Fruit fly (Drosophila melanogaster): ENCODE data around the gene rept.

Gene rept

DNA sequence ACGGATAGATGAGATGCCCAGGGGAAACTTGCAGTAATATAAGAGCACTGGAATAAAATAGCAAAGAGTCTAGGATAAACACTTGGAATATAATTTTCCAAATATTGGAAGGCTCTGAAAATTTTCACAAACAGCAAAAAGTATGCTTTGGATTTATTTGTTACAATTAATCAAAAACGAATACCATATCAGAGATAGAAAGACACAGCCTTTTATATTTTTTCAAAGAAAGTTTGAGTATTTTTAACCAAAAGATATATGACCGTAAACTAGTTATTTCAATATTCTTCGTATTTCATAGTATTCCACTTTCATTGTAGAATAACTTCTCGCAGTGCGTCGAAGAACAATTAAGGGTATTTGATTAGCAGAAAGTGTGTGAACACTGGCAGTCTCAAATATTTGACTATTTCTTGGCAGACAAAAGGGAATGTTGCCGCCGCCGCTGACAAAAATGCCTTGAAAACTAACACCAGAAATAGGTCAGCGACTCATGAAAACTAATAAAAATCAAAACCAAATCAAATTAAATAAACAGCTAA is 26.2 kb upstream of the rept start (continued):
- TF ChIP-seq CG31441 (GFP tag; IDR thresholded peaks at IDR 0.05), result 0 out of 2 replicates have a peak, but pooled peaks have one; percentile 31
- peak; percentile 51 for TF ChIP-seq gem (tag; optimal IDR thresholded peaks at IDR 0.05)
- peak; percentile 53; the same call in 2 of the 3 replicates for TF ChIP-seq CG17361 (GFP tag; IDR thresholded peaks at IDR 0.05)
- TF ChIP-seq CG6175 (GFP tag; IDR thresholded peaks at IDR 0.05), result no peak
- peak; percentile 15 for TF ChIP-seq CG8359 (GFP tag; optimal IDR thresholded peaks at IDR 0.05; ENCODE audit: borderline replicate concordance)
- TF ChIP-seq Optix (GFP tag; IDR thresholded peaks at IDR 0.05), result no peak
- TF ChIP-seq CG8388 (GFP tag; optimal IDR thresholded peaks at IDR 0.05), result peak; percentile 23
- peak; percentile 22 for TF ChIP-seq CG2678 (tag; optimal IDR thresholded peaks at IDR 0.05)
- no peak for TF ChIP-seq CTCF (GFP tag; optimal IDR thresholded peaks at IDR 0.05)
- TF ChIP-seq pb (GFP tag; optimal IDR thresholded peaks at IDR 0.05), result no peak
- TF ChIP-seq eve (GFP tag; optimal IDR thresholded peaks at IDR 0.05), result peak in 1 of 2 experiments; percentile 14
- no peak for TF ChIP-seq CG1024 (GFP tag; IDR thresholded peaks at IDR 0.05)
- TF ChIP-seq z (GFP tag; IDR thresholded peaks at IDR 0.05), result no peak
- peak; percentile 22 for TF ChIP-seq Sox102F (GFP tag; optimal IDR thresholded peaks at IDR 0.05)
- no peak for TF ChIP-seq CG18011 (GFP tag; optimal IDR thresholded peaks at IDR 0.05)

DNA sequence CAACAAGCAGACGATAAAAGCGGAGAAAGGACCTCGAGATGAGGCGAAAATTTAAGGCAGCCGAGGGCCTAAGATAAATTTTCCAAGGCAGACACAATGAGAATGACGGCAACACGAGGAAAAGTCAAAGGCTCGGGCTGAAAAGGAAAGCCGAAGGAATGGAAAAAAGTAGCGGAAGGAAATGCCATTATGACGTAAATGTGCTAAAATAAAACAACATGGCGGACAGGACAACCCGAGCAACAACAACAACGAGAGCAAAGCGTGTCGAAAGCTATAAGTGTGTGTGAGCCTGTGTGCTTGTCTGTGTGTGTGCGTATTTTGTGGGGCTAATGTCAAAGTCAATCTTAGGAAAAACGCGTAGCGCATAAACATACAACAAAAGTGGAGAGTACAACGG is 25.6 kb upstream of the rept start:
- no peak for TF ChIP-seq H15 (GFP tag; IDR thresholded peaks at IDR 0.05)
- TF ChIP-seq NfI (GFP tag; optimal IDR thresholded peaks at IDR 0.05), result no peak
- TF ChIP-seq disco-r (GFP tag; optimal IDR thresholded peaks at IDR 0.05), result no peak
- TF ChIP-seq CG4360 (GFP tag; IDR thresholded peaks at IDR 0.05), result peak; percentile 60; the same call in 1 of the 2 replicates
- TF ChIP-seq CG2120 (GFP tag; optimal IDR thresholded peaks at IDR 0.05), result no peak
- no peak for TF ChIP-seq CG3995 (GFP tag; optimal IDR thresholded peaks at IDR 0.05)
- no peak for TF ChIP-seq Sry-δ (GFP tag; optimal IDR thresholded peaks at IDR 0.05)
- no peak for TF ChIP-seq lmd (GFP tag; IDR thresholded peaks at IDR 0.05)
- TF ChIP-seq CG2116 (GFP tag; optimal IDR thresholded peaks at IDR 0.05), result no peak
- no peak for TF ChIP-seq ash1 (GFP tag; optimal IDR thresholded peaks at IDR 0.05)
- TF ChIP-seq Optix (GFP tag; IDR thresholded peaks at IDR 0.05), result no peak
- no peak for TF ChIP-seq CG8478 (optimal IDR thresholded peaks at IDR 0.05)
- peak; percentile 26 for TF ChIP-seq mirr (GFP tag; optimal IDR thresholded peaks at IDR 0.05)
- TF ChIP-seq Doc2 (GFP tag; IDR thresholded peaks at IDR 0.05), result no peak
- peak; percentile 96 for TF ChIP-seq abd-A (tag; optimal IDR thresholded peaks at IDR 0.05)
- peak; percentile 62 for TF ChIP-seq Deaf1 (tag; optimal IDR thresholded peaks at IDR 0.05)
- TF ChIP-seq CG7745 (tag; optimal IDR thresholded peaks at IDR 0.05), result no peak
- no peak for TF ChIP-seq sug (tag; optimal IDR thresholded peaks at IDR 0.05)
- TF ChIP-seq lab (GFP tag; optimal IDR thresholded peaks at IDR 0.05), result no peak
- TF ChIP-seq Camta (GFP tag; optimal IDR thresholded peaks at IDR 0.05), result no peak
- peak; percentile 34 for TF ChIP-seq phol (tag; optimal IDR thresholded peaks at IDR 0.05)
- no peak for TF ChIP-seq CG15601 (tag; optimal IDR thresholded peaks at IDR 0.05)
- 0 out of 2 replicates have a peak, but pooled peaks have one; percentile 11 for TF ChIP-seq rib (GFP tag; IDR thresholded peaks at IDR 0.05)
- no peak for TF ChIP-seq CG11456 (GFP tag; IDR thresholded peaks at IDR 0.05)
- TF ChIP-seq vvl (GFP tag; IDR thresholded peaks at IDR 0.05), result no peak
- TF ChIP-seq zen (tag; optimal IDR thresholded peaks at IDR 0.05), result no peak
- no peak for TF ChIP-seq br (optimal IDR thresholded peaks at IDR 0.05)
- TF ChIP-seq Rx (GFP tag; IDR thresholded peaks at IDR 0.05), result no peak
- no peak for TF ChIP-seq Stat92E (GFP tag; optimal IDR thresholded peaks at IDR 0.05)
- no peak for TF ChIP-seq Dek (tag; optimal IDR thresholded peaks at IDR 0.05)
- no peak for TF ChIP-seq CG15514 (GFP tag; optimal IDR thresholded peaks at IDR 0.05)
- TF ChIP-seq HLHmδ (GFP tag; optimal IDR thresholded peaks at IDR 0.05), result no peak
- TF ChIP-seq pho (GFP tag; optimal IDR thresholded peaks at IDR 0.05), result no peak
- no peak for TF ChIP-seq Hmx (GFP tag; optimal IDR thresholded peaks at IDR 0.05)
- no peak for TF ChIP-seq CG12219 (GFP tag; optimal IDR thresholded peaks at IDR 0.05)
- TF ChIP-seq CG8281 (tag; optimal IDR thresholded peaks at IDR 0.05), result no peak
- no peak for TF ChIP-seq CG5953 (GFP tag; IDR thresholded peaks at IDR 0.05)
- no peak for TF ChIP-seq aop (GFP tag; IDR thresholded peaks at IDR 0.05)

Data from whole organism, embryonic.